Fruit fly (Drosophila melanogaster): ENCODE data around the gene CycH.

The CycH gene

DNA sequence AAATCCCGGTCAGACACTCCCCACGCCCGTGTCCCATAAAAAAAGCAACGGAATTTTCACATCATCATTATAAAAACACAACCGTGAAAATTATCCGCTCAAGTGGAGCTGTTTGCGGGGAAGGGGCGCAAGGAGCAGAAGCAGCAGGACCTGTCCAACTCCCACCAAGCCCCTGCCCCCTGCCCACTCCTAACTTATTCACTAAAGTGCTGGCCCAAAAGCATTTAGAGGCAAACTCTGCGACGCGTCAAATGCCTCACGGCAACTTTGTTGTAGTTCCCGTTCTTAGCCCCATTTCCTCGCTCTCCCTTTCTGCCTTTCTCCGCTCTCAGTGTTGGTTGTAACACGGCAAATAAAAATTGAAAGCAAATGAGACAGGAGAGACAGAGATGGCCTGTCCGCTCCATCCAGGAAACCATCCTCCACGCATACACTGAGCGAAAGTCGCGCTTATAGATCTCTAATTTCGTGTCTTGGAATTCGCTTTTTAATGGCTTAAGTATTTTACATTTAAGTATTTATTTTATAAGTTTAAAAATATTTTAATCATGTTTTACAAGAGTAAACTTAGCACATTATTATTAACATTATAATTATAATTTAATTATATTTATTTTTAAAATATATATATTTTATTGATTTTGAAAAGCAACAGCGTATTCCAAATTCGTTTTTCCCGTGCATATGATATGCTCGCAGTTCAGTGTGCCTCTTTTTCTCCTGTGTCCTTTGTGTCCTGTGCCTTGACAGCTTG, 37.7 kb downstream of the CycH start (continued):
- TF ChIP-seq trh (GFP tag; optimal IDR thresholded peaks at IDR 0.05) (no peak), scrt (GFP tag; optimal IDR thresholded peaks at IDR 0.05) (peak; percentile 28), CG16863 (GFP tag; optimal IDR thresholded peaks at IDR 0.05) (no peak), Ptx1 (GFP tag; IDR thresholded peaks at IDR 0.05) (0 out of 2 replicates have a peak, but pooled peaks have one; percentile 27), caup (GFP tag; optimal IDR thresholded peaks at IDR 0.05; ENCODE audit: severe bottlenecking) (peak; percentile 30), CG18011 (GFP tag; optimal IDR thresholded peaks at IDR 0.05) (no peak), Scr (GFP tag; IDR thresholded peaks at IDR 0.05; ENCODE audit: partially characterized antibody) (no peak), CG4282 (GFP tag; optimal IDR thresholded peaks at IDR 0.05) (no peak), Dad (GFP tag; optimal IDR thresholded peaks at IDR 0.05) (no peak), CG15514 (GFP tag; optimal IDR thresholded peaks at IDR 0.05) (no peak), CG2120 (GFP tag; optimal IDR thresholded peaks at IDR 0.05) (peak; percentile 22), CG12071 (GFP tag; optimal IDR thresholded peaks at IDR 0.05) (no peak), Rx (GFP tag; IDR thresholded peaks at IDR 0.05) (no peak), sob (GFP tag; IDR thresholded peaks at IDR 0.05) (no peak), sr (GFP tag; IDR thresholded peaks at IDR 0.05) (no peak), CG15601 (tag; optimal IDR thresholded peaks at IDR 0.05) (peak; percentile 12), CG10267 (tag; optimal IDR thresholded peaks at IDR 0.05) (peak; percentile 25), pita (GFP tag; optimal IDR thresholded peaks at IDR 0.05) (no peak), CG7839 (tag; optimal IDR thresholded peaks at IDR 0.05) (peak; percentile 60), CG6175 (GFP tag; IDR thresholded peaks at IDR 0.05) (no peak), Taf1 (GFP tag; IDR thresholded peaks at IDR 0.05) (no peak), Ssrp (tag; optimal IDR thresholded peaks at IDR 0.05) (peak; percentile 25), dati (GFP tag; IDR thresholded peaks at IDR 0.05) (no peak), Sin3A (optimal IDR thresholded peaks at IDR 0.05) (no peak), Bgb (GFP tag; IDR thresholded peaks at IDR 0.05; ENCODE audit: partially characterized antibody) (no peak), maf-S (GFP tag; optimal IDR thresholded peaks at IDR 0.05) (no peak), Hmr (GFP tag; optimal IDR thresholded peaks at IDR 0.05) (peak; percentile 64), B-H1 (GFP tag; IDR thresholded peaks at IDR 0.05) (no peak), CG7963 (GFP tag; IDR thresholded peaks at IDR 0.05; ENCODE audit: partially characterized antibody) (no peak), CG11456 (GFP tag; IDR thresholded peaks at IDR 0.05) (no peak), CG4617 (GFP tag; optimal IDR thresholded peaks at IDR 0.05; ENCODE audit: borderline replicate concordance) (no peak), B-H2 (GFP tag; optimal IDR thresholded peaks at IDR 0.05) (no peak), CG9609 (GFP tag; optimal IDR thresholded peaks at IDR 0.05) (no peak), Ets65A (GFP tag) (no peak), CG14441 (GFP tag; IDR thresholded peaks at IDR 0.05) (no peak), cato (GFP tag; optimal IDR thresholded peaks at IDR 0.05; ENCODE audit: borderline replicate concordance) (no peak), ci (GFP tag; IDR thresholded peaks at IDR 0.05) (no peak), otp (GFP tag; IDR thresholded peaks at IDR 0.05) (no peak), unpg (GFP tag; optimal IDR thresholded peaks at IDR 0.05) (no peak), CG5245 (GFP tag; optimal IDR thresholded peaks at IDR 0.05) (no peak), nerfin-2 (GFP tag; IDR thresholded peaks at IDR 0.05; ENCODE audit: partially characterized antibody) (no peak), Doc2 (GFP tag; IDR thresholded peaks at IDR 0.05) (no peak), crc (GFP tag; optimal IDR thresholded peaks at IDR 0.05) (no peak), Dek (tag; optimal IDR thresholded peaks at IDR 0.05) (peak; percentile 9), Hr51 (GFP tag; optimal IDR thresholded peaks at IDR 0.05) (peak in 1 of 2 experiments; percentile 62), disco-r (GFP tag; optimal IDR thresholded peaks at IDR 0.05) (no peak), cad (GFP tag; optimal IDR thresholded peaks at IDR 0.05) (no peak), wor (GFP tag; IDR thresholded peaks at IDR 0.05) (no peak), Optix (GFP tag; IDR thresholded peaks at IDR 0.05) (no peak), nmo (GFP tag; optimal IDR thresholded peaks at IDR 0.05) (no peak)

Measured in whole organism, embryonic.